Worm (Caenorhabditis elegans): Measurements from ENCODE around the gene F01D5.6.

DNA sequence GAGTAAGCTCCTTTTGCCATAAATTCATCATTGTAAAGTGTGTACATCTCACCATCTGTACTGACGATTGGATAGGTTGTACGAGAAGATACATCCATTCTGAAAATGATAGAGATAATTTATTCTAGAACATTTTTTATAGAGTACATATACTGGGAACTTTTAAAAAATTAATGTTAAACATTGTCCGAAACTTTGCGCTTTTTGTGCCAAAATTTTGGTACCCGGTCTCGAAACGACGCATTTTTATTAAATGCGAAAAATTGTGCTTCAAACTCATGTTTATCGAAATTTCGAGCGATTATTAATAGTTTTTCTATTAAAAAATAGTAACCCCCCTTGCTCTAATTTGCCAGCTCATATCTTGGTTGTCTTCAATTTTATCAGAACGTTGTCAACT is 14.6 kb upstream of the F01D5.6 start, which contains the start of gene Y39G8B.5:
- TF ChIP-seq T22C8.4 (GFP tag; IDR thresholded peaks at IDR 0.05): no peak
- TF ChIP-seq ref-1 (GFP tag; conservative IDR thresholded peaks at IDR 0.05): no peak
- TF ChIP-seq cog-1 (tag; optimal IDR thresholded peaks at IDR 0.05): no peak
- no peak for TF ChIP-seq tab-1 (GFP tag; IDR thresholded peaks at IDR 0.05)
- TF ChIP-seq med-1 (GFP tag; optimal IDR thresholded peaks at IDR 0.05; ENCODE audit: insufficient read depth): no peak
- no peak for TF ChIP-seq flt-1 (GFP tag; IDR thresholded peaks at IDR 0.05)
- no peak for TF ChIP-seq klf-2 (GFP tag; conservative IDR thresholded peaks at IDR 0.05)
- no peak for TF ChIP-seq ztf-23 (GFP tag; IDR thresholded peaks at IDR 0.05)

All from whole organism, midembryonic.